Fruit fly (Drosophila melanogaster) whole organism, embryonic: ENCODE measurements around the gene Tfb4.

ENCODE experiments used
- Aef1 ChIP-seq: fragments of 200-800 bp; sonication (Bioruptor generic); IDR thresholded peaks from 3 replicates; pipeline ENCODE4 v1.3.6; 2022; ENCODE audit warnings: missing biosample characterization, missing genetic modification characterization
- Atf3 ChIP-seq: fragments of 200-800 bp; sonication (Bioruptor generic); optimal IDR thresholded peaks from 3 replicates; lab custom pipeline; 2016; ENCODE audit warnings: missing biosample characterization, missing genetic modification characterization
- CG11723 ChIP-seq: fragments of 200-800 bp; sonication (Bioruptor generic); optimal IDR thresholded peaks from 2 replicates; lab custom pipeline; 2017; ENCODE audit warnings: missing biosample characterization, mild to moderate bottlenecking, missing genetic modification characterization
- CG15479 ChIP-seq: fragments of 200-800 bp; sonication (Bioruptor generic); optimal IDR thresholded peaks from 3 replicates; lab custom pipeline; 2019; ENCODE audit warnings: missing biosample characterization, mild to moderate bottlenecking, missing genetic modification characterization, moderate library complexity
- CG1603 ChIP-seq: fragments of 200-800 bp; sonication (Bioruptor generic); optimal IDR thresholded peaks from 2 replicates; lab custom pipeline; 2019; ENCODE audit warnings: missing biosample characterization, mild to moderate bottlenecking, missing genetic modification characterization, moderate library complexity
- CG18476 ChIP-seq: fragments of 200-800 bp; sonication (Bioruptor generic); optimal IDR thresholded peaks from 2 replicates; lab custom pipeline; 2016; ENCODE audit warnings: missing biosample characterization, mild to moderate bottlenecking, missing genetic modification characterization
- CG33213 ChIP-seq: fragments of 200-800 bp; sonication (Bioruptor generic); optimal IDR thresholded peaks from 3 replicates; lab custom pipeline; 2016; ENCODE audit warnings: missing biosample characterization, missing genetic modification characterization
- CG33557 ChIP-seq: fragments of 200-800 bp; sonication (Bioruptor generic); optimal IDR thresholded peaks from 2 replicates; lab custom pipeline; 2019; ENCODE audit warnings: missing biosample characterization, mild to moderate bottlenecking, missing genetic modification characterization, moderate library complexity
- CG42726 ChIP-seq: fragments of 200-800 bp; sonication (Bioruptor generic); IDR thresholded peaks from 2 replicates; pipeline ENCODE4 v1.3.6; 2022; ENCODE audit warnings: missing biosample characterization, missing genetic modification characterization; ENCODE audit not compliant: partially characterized antibody
- CG9727 ChIP-seq: fragments of 200-800 bp; sonication (Bioruptor generic); optimal IDR thresholded peaks from 3 replicates; lab custom pipeline; 2017; ENCODE audit warnings: missing biosample characterization, mild to moderate bottlenecking, missing genetic modification characterization
- CG9817 ChIP-seq: fragments of 200-800 bp; sonication (Bioruptor generic); optimal IDR thresholded peaks from 2 replicates; lab custom pipeline; 2018; ENCODE audit warnings: missing biosample characterization, mild to moderate bottlenecking, missing genetic modification characterization, moderate library complexity
- CG9932 ChIP-seq: fragments of 200-800 bp; sonication (Bioruptor generic); IDR thresholded peaks from 2 replicates; pipeline ENCODE4 v1.3.6; 2022; ENCODE audit warnings: missing biosample characterization, missing genetic modification characterization
- CTCF ChIP-seq: fragments of 200-800 bp; sonication (Bioruptor generic); optimal IDR thresholded peaks from 2 replicates; lab custom pipeline; 2017; ENCODE audit warnings: missing biosample characterization, mild to moderate bottlenecking, missing genetic modification characterization, moderate library complexity
- Dp ChIP-seq: fragments of 200-800 bp; sonication (Bioruptor generic); optimal IDR thresholded peaks from 2 replicates; lab custom pipeline; 2018; ENCODE audit warnings: missing biosample characterization, mild to moderate bottlenecking, missing genetic modification characterization, moderate library complexity
- E2f2 ChIP-seq: fragments of 200-800 bp; sonication (Bioruptor generic); IDR thresholded peaks from 2 replicates; pipeline ENCODE4 v1.3.6; 2022; ENCODE audit warnings: missing biosample characterization, missing genetic modification characterization
- Ets97D ChIP-seq: fragments of 200-800 bp; sonication (Bioruptor generic); optimal IDR thresholded peaks from 3 replicates; lab custom pipeline; 2016; ENCODE audit warnings: missing biosample characterization, missing genetic modification characterization
- Max ChIP-seq: fragments of 200-800 bp; sonication (Bioruptor generic); optimal IDR thresholded peaks from 2 replicates; lab custom pipeline; 2016; ENCODE audit warnings: missing biosample characterization, mild to moderate bottlenecking, missing genetic modification characterization
- NfI ChIP-seq: fragments of 200-800 bp; sonication (Bioruptor generic); optimal IDR thresholded peaks from 3 replicates; lab custom pipeline; 2018; ENCODE audit warnings: missing biosample characterization, mild to moderate bottlenecking, missing genetic modification characterization, moderate library complexity
- Scr ChIP-seq: fragments of 200-800 bp; sonication (Bioruptor generic); IDR thresholded peaks from 2 replicates; pipeline ENCODE4 v1.3.6; 2022; ENCODE audit warnings: missing biosample characterization, missing genetic modification characterization; ENCODE audit not compliant: partially characterized antibody
- Sox100B ChIP-seq: fragments of 200-800 bp; sonication (Bioruptor generic); optimal IDR thresholded peaks from 3 replicates; lab custom pipeline; 2018; ENCODE audit warnings: missing biosample characterization, mild to moderate bottlenecking, missing genetic modification characterization
- TFAM ChIP-seq: fragments of 200-800 bp; sonication (Bioruptor generic); optimal IDR thresholded peaks from 2 replicates; lab custom pipeline; 2017; ENCODE audit warnings: missing biosample characterization, missing genetic modification characterization, inconsistent platforms
- ac ChIP-seq: fragments of 200-800 bp; sonication (Bioruptor generic); optimal IDR thresholded peaks from 3 replicates; lab custom pipeline; 2017; ENCODE audit warnings: missing biosample characterization, mild to moderate bottlenecking, missing genetic modification characterization
- ci ChIP-seq: fragments of 200-800 bp; sonication (Bioruptor generic); IDR thresholded peaks from 3 replicates; pipeline ENCODE4 v1.3.6; 2022; ENCODE audit warnings: missing biosample characterization, missing genetic modification characterization
- corto ChIP-seq: fragments of 200-800 bp; sonication (Bioruptor generic); optimal IDR thresholded peaks from 2 replicates; lab custom pipeline; 2016; ENCODE audit warnings: missing biosample characterization, mild to moderate bottlenecking, missing genetic modification characterization, moderate library complexity
- da ChIP-seq: fragments of 200-800 bp; sonication (Bioruptor generic); optimal IDR thresholded peaks from 2 replicates; lab custom pipeline; 2016; ENCODE audit warnings: missing biosample characterization, missing genetic modification characterization
- dm ChIP-seq: fragments of 200-800 bp; sonication (Bioruptor generic); optimal IDR thresholded peaks from 3 replicates; lab custom pipeline; 2016; ENCODE audit warnings: missing biosample characterization, missing genetic modification characterization
- en ChIP-seq: fragments of 200-800 bp; sonication (Bioruptor generic); optimal IDR thresholded peaks from 2 replicates; lab custom pipeline; 2016; ENCODE audit warnings: missing biosample characterization, missing genetic modification characterization
- gcm ChIP-seq: fragments of 200-800 bp; sonication (Bioruptor generic); optimal IDR thresholded peaks from 2 replicates; lab custom pipeline; 2019; ENCODE audit warnings: missing biosample characterization, mild to moderate bottlenecking, missing genetic modification characterization, moderate library complexity
- h ChIP-seq: fragments of >200 bp; optimal IDR thresholded peaks from 2 replicates; lab custom pipeline; 2017
- onecut ChIP-seq: fragments of 200-800 bp; sonication (Bioruptor generic); IDR thresholded peaks from 2 replicates; pipeline ENCODE4 v1.3.6; 2022; ENCODE audit warnings: missing biosample characterization, missing genetic modification characterization
- pan ChIP-seq, 4 experiments: fragments of >200 bp in 3 of 4; fragments of 200-800 bp in 1 of 4; sonication (Bioruptor generic) in 1 of 4; optimal IDR thresholded peaks in 3 of 4; IDR thresholded peaks in 1 of 4; 2 replicates each; pipeline versions ENCODE4 v1.3.6 to Lab custom; 2017 to 2022; ENCODE audit warnings: missing biosample characterization in 2 of 4, missing genetic modification characterization in 2 of 4, mixed read lengths in 1 of 4
- pnt ChIP-seq: fragments of 200-800 bp; sonication (Bioruptor generic); optimal IDR thresholded peaks from 3 replicates; lab custom pipeline; 2016; ENCODE audit warnings: missing biosample characterization, missing genetic modification characterization
- repo ChIP-seq: fragments of 200-800 bp; sonication (Bioruptor generic); optimal IDR thresholded peaks from 2 replicates; lab custom pipeline; 2016; ENCODE audit warnings: missing biosample characterization, missing genetic modification characterization
- schlank ChIP-seq: fragments of 200-800 bp; sonication (Bioruptor generic); optimal IDR thresholded peaks from 2 replicates; lab custom pipeline; 2018; ENCODE audit warnings: missing biosample characterization, mild to moderate bottlenecking, missing genetic modification characterization
- seq ChIP-seq: fragments of 200-800 bp; sonication (Bioruptor generic); IDR thresholded peaks from 2 replicates; pipeline ENCODE4 v1.3.6; 2022; ENCODE audit warnings: missing biosample characterization, missing genetic modification characterization
- stc ChIP-seq: fragments of 200-800 bp; sonication (Bioruptor generic); IDR thresholded peaks from 2 replicates; pipeline ENCODE4 v1.3.6; 2022; ENCODE audit warnings: missing biosample characterization, missing genetic modification characterization
- wdn ChIP-seq: fragments of 200-800 bp; sonication (Bioruptor generic); IDR thresholded peaks from 2 replicates; pipeline ENCODE4 v1.3.6; 2022; ENCODE audit warnings: missing biosample characterization, missing genetic modification characterization
- zen ChIP-seq: fragments of 200-800 bp; sonication (Bioruptor generic); optimal IDR thresholded peaks from 3 replicates; lab custom pipeline; 2018; ENCODE audit warnings: missing biosample characterization, mild to moderate bottlenecking, missing genetic modification characterization, moderate library complexity
- zen2 ChIP-seq: fragments of 200-800 bp; sonication (Bioruptor generic); IDR thresholded peaks from 3 replicates; pipeline ENCODE4 v1.3.6; 2022; ENCODE audit warnings: missing biosample characterization, missing genetic modification characterization; ENCODE audit not compliant: partially characterized antibody

Gene Tfb4

DNA sequence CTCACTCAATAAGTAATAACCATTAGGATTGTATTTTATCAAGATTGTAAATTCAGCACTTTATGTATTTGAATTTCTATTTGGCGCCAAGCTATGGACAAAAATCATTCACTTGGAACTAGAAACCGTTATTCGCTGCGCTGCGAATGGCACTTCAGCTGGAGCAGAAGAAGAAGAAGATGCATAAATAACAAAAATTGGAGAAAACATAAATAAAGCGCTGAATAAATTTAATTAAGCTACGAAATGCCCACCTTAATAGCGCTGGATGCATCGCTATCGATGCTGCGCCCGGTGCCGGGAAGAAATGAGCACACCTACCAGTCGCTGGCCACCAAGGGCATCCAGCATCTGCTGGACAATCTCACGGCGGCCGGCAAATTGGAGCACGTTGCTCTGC, 13.8 kb upstream of the Tfb4 start, which contains the start of gene IntS14 (continued):
- TF ChIP-seq E2f2 (GFP tag; lab: Robert Waterston, UW), result peak; percentile 93
- no peak for TF ChIP-seq CG9817 (tag; lab: Kevin White, UChicago)
- TF ChIP-seq corto, result no peak
- TF ChIP-seq CG18476 (GFP tag; lab: Kevin White, UChicago), result no peak
- TF ChIP-seq seq (GFP tag; lab: Robert Waterston, UW), result no peak
- TF ChIP-seq pnt (GFP tag; lab: Kevin White, UChicago), result no peak
- TF ChIP-seq TFAM (GFP tag; lab: Kevin White, UChicago), result no peak
- TF ChIP-seq Scr (GFP tag; lab: Robert Waterston, UW), result peak; percentile 29; the same call in 1 of the 2 replicates
- no peak for TF ChIP-seq h
- no peak for TF ChIP-seq dm (GFP tag; lab: Kevin White, UChicago)
- TF ChIP-seq CTCF (GFP tag; lab: Kevin White, UChicago), result no peak
- no peak for TF ChIP-seq CG33213 (GFP tag; lab: Kevin White, UChicago)
- no peak for TF ChIP-seq repo (GFP tag; lab: Kevin White, UChicago)
- TF ChIP-seq CG15479, result no peak
- no peak for TF ChIP-seq CG33557
- TF ChIP-seq en (GFP tag; lab: Kevin White, UChicago), result no peak
- no peak for TF ChIP-seq schlank (tag; lab: Kevin White, UChicago)
- TF ChIP-seq CG9727 (GFP tag; lab: Kevin White, UChicago), result no peak
- peak; percentile 17 for TF ChIP-seq Ets97D (GFP tag; lab: Kevin White, UChicago)
- TF ChIP-seq pan (optimal IDR thresholded peaks at IDR 0.05; lab: Kevin White, UChicago), result no peak
- TF ChIP-seq pan (GFP tag; optimal IDR thresholded peaks at IDR 0.05 in 1 of 2, IDR thresholded peaks at IDR 0.05 in 1 of 2), result no peak
- TF ChIP-seq CG11723 (GFP tag; lab: Kevin White, UChicago), result no peak
- no peak for TF ChIP-seq Max (GFP tag; lab: Kevin White, UChicago)
- TF ChIP-seq NfI (GFP tag; lab: Kevin White, UChicago), result no peak
- no peak for TF ChIP-seq Sox100B (GFP tag; lab: Kevin White, UChicago)
- TF ChIP-seq CG9932 (GFP tag; lab: Robert Waterston, UW), result no peak
- TF ChIP-seq CG1603, result no peak
- TF ChIP-seq Dp (GFP tag; lab: Kevin White, UChicago), result peak; percentile 92
- TF ChIP-seq da (GFP tag; lab: Kevin White, UChicago), result no peak
- no peak for TF ChIP-seq zen (tag; lab: Kevin White, UChicago)
- TF ChIP-seq Aef1, result no peak
- TF ChIP-seq stc, result no peak
- no peak for TF ChIP-seq zen2 (GFP tag; lab: Robert Waterston, UW)
- no peak for TF ChIP-seq wdn (GFP tag; lab: Robert Waterston, UW)
- TF ChIP-seq ac (GFP tag; lab: Kevin White, UChicago), result no peak
- 0 out of 2 replicates have a peak, but pooled peaks have one; percentile 5 for TF ChIP-seq CG42726 (GFP tag; lab: Robert Waterston, UW)
- no peak for TF ChIP-seq onecut (GFP tag; lab: Robert Waterston, UW)
- no peak for TF ChIP-seq ci (GFP tag; lab: Robert Waterston, UW)

DNA sequence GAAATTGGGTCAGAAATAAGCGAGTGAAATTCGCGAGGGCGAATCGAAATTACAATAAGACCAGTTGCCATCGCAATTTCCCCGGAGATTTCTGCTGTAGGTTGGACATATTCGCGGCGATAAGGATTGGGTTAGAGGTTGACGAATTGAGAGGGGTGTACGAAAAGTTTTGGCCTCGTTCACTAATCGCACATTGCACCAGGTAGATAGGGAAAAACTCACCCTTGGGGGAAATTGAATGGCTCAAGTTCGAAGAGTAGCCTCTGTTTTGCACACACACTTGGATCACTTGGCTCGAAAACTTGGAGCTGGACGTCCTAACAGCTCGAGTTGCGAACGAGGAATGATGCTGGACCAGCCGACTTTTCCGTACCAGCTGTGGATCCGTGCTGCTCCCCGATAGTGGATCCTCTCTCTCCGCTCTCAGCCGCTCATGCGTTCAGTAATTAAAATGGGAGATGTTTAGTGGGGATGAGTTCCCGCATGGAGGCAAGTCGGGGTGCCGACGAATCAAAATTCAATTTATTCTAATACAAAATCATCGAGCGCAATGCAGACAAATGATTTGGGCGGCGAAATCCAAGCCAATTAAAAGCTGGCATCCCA, 13.2 kb upstream of the Tfb4 start, which contains the start of gene CG5080:
Gene CG5080 (minus strand): TSS at position 349 of the 606 bp plus-strand sequence.
- TF ChIP-seq gcm (GFP tag; lab: Kevin White, UChicago) (peak; percentile 10), Atf3 (GFP tag; lab: Kevin White, UChicago) (no peak)
